Fruit fly (Drosophila melanogaster) whole organism, embryonic: ENCODE results near the gene Gfat2.

Experiments used
- Abd-B ChIP-seq: fragments of 200-800 bp; sonication (Bioruptor generic); optimal IDR thresholded peaks from 2 replicates; lab custom pipeline; 2018; ENCODE audit warnings: missing biosample characterization, mild to moderate bottlenecking, missing genetic modification characterization, moderate library complexity
- Bdp1 ChIP-seq: fragments of 200-800 bp; sonication (Bioruptor generic); optimal IDR thresholded peaks from 3 replicates; lab custom pipeline; 2016; ENCODE audit warnings: missing biosample characterization, missing genetic modification characterization
- Bteb2 ChIP-seq: fragments of 200-800 bp; sonication (Bioruptor generic); optimal IDR thresholded peaks from 2 replicates; lab custom pipeline; 2016; ENCODE audit warnings: missing biosample characterization, missing genetic modification characterization
- CG12071 ChIP-seq: fragments of 200-800 bp; sonication (Bioruptor generic); optimal IDR thresholded peaks from 3 replicates; lab custom pipeline; 2018; ENCODE audit warnings: missing biosample characterization, mild to moderate bottlenecking, missing genetic modification characterization
- CG13287 ChIP-seq: fragments of 200-800 bp; sonication (Bioruptor generic); IDR thresholded peaks from 2 replicates; pipeline ENCODE4 v1.3.6; 2022; ENCODE audit warnings: missing biosample characterization, missing genetic modification characterization; ENCODE audit not compliant: partially characterized antibody
- CG1647 ChIP-seq: fragments of 200-800 bp; sonication (Bioruptor generic); optimal IDR thresholded peaks from 3 replicates; lab custom pipeline; 2016; ENCODE audit warnings: missing biosample characterization, missing genetic modification characterization
- CG17802 ChIP-seq: fragments of 200-800 bp; sonication (Bioruptor generic); optimal IDR thresholded peaks from 2 replicates; lab custom pipeline; 2018; ENCODE audit warnings: missing biosample characterization, mild to moderate bottlenecking, missing genetic modification characterization, moderate library complexity
- CG17829 ChIP-seq: fragments of 200-800 bp; optimal IDR thresholded peaks from 2 replicates; lab custom pipeline; 2019; ENCODE audit warnings: missing biosample characterization, mild to moderate bottlenecking, missing genetic modification characterization, moderate library complexity
- CG2202 ChIP-seq: fragments of 200-800 bp; sonication (Bioruptor generic); optimal IDR thresholded peaks from 2 replicates; lab custom pipeline; 2018; ENCODE audit warnings: missing biosample characterization, mild to moderate bottlenecking, missing genetic modification characterization
- CG2889 ChIP-seq: fragments of 200-800 bp; sonication (Bioruptor generic); IDR thresholded peaks from 3 replicates; pipeline ENCODE4 v1.3.6; 2022; ENCODE audit warnings: missing biosample characterization, missing genetic modification characterization
- CG3163 ChIP-seq: fragments of 200-800 bp; sonication (Bioruptor generic); optimal IDR thresholded peaks from 3 replicates; lab custom pipeline; 2016; ENCODE audit warnings: missing biosample characterization, missing genetic modification characterization
- CG32532 ChIP-seq: fragments of 200-800 bp; sonication (Bioruptor generic); IDR thresholded peaks from 2 replicates; pipeline ENCODE4 v1.3.6; 2022; ENCODE audit warnings: missing biosample characterization, missing genetic modification characterization
- CG6689 ChIP-seq: fragments of 200-800 bp; sonication (Bioruptor generic); IDR thresholded peaks from 2 replicates; pipeline ENCODE4 v1.3.6; 2022; ENCODE audit warnings: missing biosample characterization, missing genetic modification characterization
- CG9609 ChIP-seq: fragments of 200-800 bp; sonication (Bioruptor generic); optimal IDR thresholded peaks from 3 replicates; lab custom pipeline; 2016; ENCODE audit warnings: missing biosample characterization, missing genetic modification characterization
- CG9727 ChIP-seq: fragments of 200-800 bp; sonication (Bioruptor generic); optimal IDR thresholded peaks from 3 replicates; lab custom pipeline; 2017; ENCODE audit warnings: missing biosample characterization, mild to moderate bottlenecking, missing genetic modification characterization
- CG9876 ChIP-seq: fragments of 200-800 bp; sonication (Bioruptor generic); optimal IDR thresholded peaks from 2 replicates; lab custom pipeline; 2016; ENCODE audit warnings: missing biosample characterization, missing genetic modification characterization
- CTCF ChIP-seq: fragments of 200-800 bp; sonication (Bioruptor generic); optimal IDR thresholded peaks from 2 replicates; lab custom pipeline; 2017; ENCODE audit warnings: missing biosample characterization, mild to moderate bottlenecking, missing genetic modification characterization, moderate library complexity
- E2f2 ChIP-seq: fragments of 200-800 bp; sonication (Bioruptor generic); IDR thresholded peaks from 2 replicates; pipeline ENCODE4 v1.3.6; 2022; ENCODE audit warnings: missing biosample characterization, missing genetic modification characterization
- Elba2 ChIP-seq: fragments of 200-800 bp; sonication (Bioruptor generic); optimal IDR thresholded peaks from 3 replicates; lab custom pipeline; 2016; ENCODE audit warnings: missing biosample characterization, missing genetic modification characterization
- Ets65A ChIP-seq: fragments of 200-800 bp; sonication (Bioruptor generic); peaks from one replicate; lab custom pipeline; 2016; ENCODE audit warnings: missing biosample characterization, missing genetic modification characterization
- Fer3 ChIP-seq: fragments of 200-800 bp; sonication (Bioruptor generic); optimal IDR thresholded peaks from 2 replicates; lab custom pipeline; 2018; ENCODE audit warnings: missing biosample characterization, mild to moderate bottlenecking, missing genetic modification characterization, moderate library complexity
- HLH3B ChIP-seq: fragments of 200-800 bp; sonication (Bioruptor generic); IDR thresholded peaks from 2 replicates; pipeline ENCODE4 v1.3.6; 2022; ENCODE audit warnings: missing biosample characterization, missing genetic modification characterization
- Hand ChIP-seq: fragments of 200-800 bp; sonication (Bioruptor generic); optimal IDR thresholded peaks from 2 replicates; lab custom pipeline; 2017; ENCODE audit warnings: mild to moderate bottlenecking, missing biosample characterization, missing genetic modification reagents, missing genetic modification characterization
- Hr51 ChIP-seq, 2 experiments: fragments of 200-800 bp; sonication (Bioruptor generic); optimal IDR thresholded peaks; 2 replicates in 1 of 2; 3 replicates in 1 of 2; lab custom pipeline; 2016 to 2018; ENCODE audit warnings: missing biosample characterization in 2 of 2, missing genetic modification characterization in 2 of 2, mild to moderate bottlenecking in 1 of 2, moderate library complexity in 1 of 2
- Med ChIP-seq: fragments of 200-800 bp; sonication (Bioruptor generic); peaks from one replicate; lab custom pipeline; 2016; ENCODE audit warnings: missing biosample characterization, missing genetic modification characterization, mild to moderate bottlenecking, inconsistent platforms, moderate library complexity
- Opbp ChIP-seq: fragments of 200-800 bp; sonication (Bioruptor generic); IDR thresholded peaks from 3 replicates; pipeline ENCODE4 v1.3.6; 2022; ENCODE audit warnings: missing biosample characterization, missing genetic modification characterization; ENCODE audit not compliant: partially characterized antibody
- Ptx1 ChIP-seq: fragments of 200-800 bp; sonication (Bioruptor generic); IDR thresholded peaks from 2 replicates; pipeline ENCODE4 v1.3.6; 2022; ENCODE audit warnings: missing biosample characterization, missing genetic modification characterization
- Vsx1 ChIP-seq: fragments of 200-800 bp; sonication (Bioruptor generic); optimal IDR thresholded peaks from 2 replicates; lab custom pipeline; 2017; ENCODE audit warnings: missing biosample characterization, mild to moderate bottlenecking, missing genetic modification characterization, missing genetic modification reagents
- Xrp1 ChIP-seq: fragments of 200-800 bp; sonication (Bioruptor generic); IDR thresholded peaks from 2 replicates; pipeline ENCODE4 v1.3.6; 2022; ENCODE audit warnings: missing biosample characterization, missing genetic modification characterization
- abd-A ChIP-seq: fragments of 200-800 bp; sonication (Bioruptor generic); optimal IDR thresholded peaks from 3 replicates; lab custom pipeline; 2019; ENCODE audit warnings: missing biosample characterization, mild to moderate bottlenecking, missing genetic modification characterization, moderate library complexity
- ac ChIP-seq: fragments of 200-800 bp; sonication (Bioruptor generic); optimal IDR thresholded peaks from 3 replicates; lab custom pipeline; 2017; ENCODE audit warnings: missing biosample characterization, mild to moderate bottlenecking, missing genetic modification characterization
- bsh ChIP-seq, 2 experiments: fragments of 200-800 bp; sonication (Bioruptor generic); optimal IDR thresholded peaks; 2 replicates each; lab custom pipeline; 2017 to 2018; ENCODE audit warnings: mild to moderate bottlenecking in 2 of 2, missing biosample characterization in 2 of 2, missing genetic modification characterization in 2 of 2, moderate library complexity in 1 of 2
- chif ChIP-seq, 2 experiments: fragments of 200-800 bp; sonication (Bioruptor generic); optimal IDR thresholded peaks; 3 replicates each; lab custom pipeline; 2016; ENCODE audit warnings: missing biosample characterization in 2 of 2, missing genetic modification characterization in 2 of 2
- chm ChIP-seq: fragments of 200-800 bp; sonication (Bioruptor generic); IDR thresholded peaks from 2 replicates; pipeline ENCODE4 v1.3.6; 2022; ENCODE audit warnings: missing biosample characterization, missing genetic modification characterization
- dysf ChIP-seq: fragments of 200-800 bp; sonication (Bioruptor generic); IDR thresholded peaks from 3 replicates; pipeline ENCODE4 v1.3.6; 2022; ENCODE audit warnings: missing biosample characterization, missing genetic modification characterization
- fd96Cb ChIP-seq: fragments of 200-800 bp; sonication (Bioruptor generic); optimal IDR thresholded peaks from 2 replicates; lab custom pipeline; 2018; ENCODE audit warnings: missing biosample characterization, mild to moderate bottlenecking, missing genetic modification characterization, moderate library complexity
- gem ChIP-seq: fragments of 200-800 bp; sonication (Bioruptor generic); optimal IDR thresholded peaks from 2 replicates; lab custom pipeline; 2019; ENCODE audit warnings: missing biosample characterization, mild to moderate bottlenecking, missing genetic modification characterization, moderate library complexity
- hb ChIP-seq: fragments of 200-800 bp; sonication (Bioruptor generic); IDR thresholded peaks from 3 replicates; pipeline ENCODE4 v1.3.6; 2022; ENCODE audit warnings: missing biosample characterization, missing genetic modification characterization; ENCODE audit not compliant: partially characterized antibody
- inv ChIP-seq: fragments of 200-800 bp; sonication (Bioruptor generic); IDR thresholded peaks from 2 replicates; pipeline ENCODE4 v1.3.6; 2022; ENCODE audit warnings: missing biosample characterization, missing genetic modification characterization; ENCODE audit not compliant: partially characterized antibody
- knrl ChIP-seq: fragments of 200-800 bp; sonication (Bioruptor generic); IDR thresholded peaks from 3 replicates; pipeline ENCODE4 v1.3.6; 2022; ENCODE audit warnings: missing biosample characterization, missing genetic modification characterization; ENCODE audit not compliant: partially characterized antibody
- lola ChIP-seq, 3 experiments: fragments of >200 bp in 2 of 3; fragments of 200-800 bp in 1 of 3; sonication (Bioruptor generic) in 1 of 3; optimal IDR thresholded peaks; 2 replicates each; lab custom pipeline; 2017 to 2019; ENCODE audit warnings: missing biosample characterization in 3 of 3, missing genetic modification characterization in 3 of 3, mild to moderate bottlenecking in 1 of 3, moderate library complexity in 1 of 3
- nmo ChIP-seq: fragments of 200-800 bp; sonication (Bioruptor generic); optimal IDR thresholded peaks from 2 replicates; lab custom pipeline; 2018; ENCODE audit warnings: missing biosample characterization, mild to moderate bottlenecking, missing genetic modification characterization, moderate library complexity
- oc ChIP-seq: fragments of 200-800 bp; sonication (Bioruptor generic); optimal IDR thresholded peaks from 2 replicates; lab custom pipeline; 2018; ENCODE audit warnings: missing biosample characterization, mild to moderate bottlenecking, missing genetic modification characterization, moderate library complexity
- onecut ChIP-seq: fragments of 200-800 bp; sonication (Bioruptor generic); IDR thresholded peaks from 2 replicates; pipeline ENCODE4 v1.3.6; 2022; ENCODE audit warnings: missing biosample characterization, missing genetic modification characterization
- ranshi ChIP-seq: fragments of 200-800 bp; sonication (Bioruptor generic); IDR thresholded peaks from 2 replicates; pipeline ENCODE4 v1.3.6; 2022; ENCODE audit warnings: missing biosample characterization, missing genetic modification characterization
- slou ChIP-seq: fragments of 200-800 bp; sonication (Bioruptor generic); optimal IDR thresholded peaks from 3 replicates; lab custom pipeline; 2016; ENCODE audit warnings: missing biosample characterization, missing genetic modification characterization
- tin ChIP-seq: fragments of 200-800 bp; sonication (Bioruptor generic); optimal IDR thresholded peaks from 3 replicates; lab custom pipeline; 2016; ENCODE audit warnings: missing biosample characterization, missing genetic modification characterization
- trh ChIP-seq: fragments of 200-800 bp; sonication (Bioruptor generic); optimal IDR thresholded peaks from 2 replicates; lab custom pipeline; 2016; ENCODE audit warnings: missing biosample characterization, missing genetic modification characterization
- ttk ChIP-seq: fragments of 200-800 bp; sonication (Bioruptor generic); IDR thresholded peaks from 2 replicates; pipeline ENCODE4 v2.1.2; 2022; ENCODE audit warnings: missing biosample characterization, missing genetic modification characterization
- wor ChIP-seq: fragments of 200-800 bp; sonication (Bioruptor generic); IDR thresholded peaks from 2 replicates; pipeline ENCODE4 v1.3.6; 2022; ENCODE audit warnings: missing biosample characterization, missing genetic modification characterization

The Gfat2 gene

dm6 chr3R:28317151-28317844 is 22.3 kb downstream of the Gfat2 start (continued):
- TF ChIP-seq Vsx1 (GFP tag; lab: Kevin White, UChicago): no peak
- TF ChIP-seq abd-A (tag; lab: Kevin White, UChicago): no peak
- no peak for TF ChIP-seq Elba2 (GFP tag; lab: Kevin White, UChicago)
- TF ChIP-seq dysf (GFP tag; lab: Robert Waterston, UW): 0 out of 3 replicates have a peak, but pooled peaks have one; percentile 12
- TF ChIP-seq fd96Cb: no peak
- TF ChIP-seq Bdp1 (GFP tag; lab: Kevin White, UChicago): no peak
- no peak for TF ChIP-seq trh (GFP tag; lab: Kevin White, UChicago)
- no peak for TF ChIP-seq Xrp1 (GFP tag; lab: Robert Waterston, UW)
- TF ChIP-seq lola (GFP tag; optimal IDR thresholded peaks at IDR 0.05; lab: Kevin White, UChicago): no peak
- peak; percentile 31; the same call in 1 of the 2 replicates for TF ChIP-seq ranshi (GFP tag; lab: Robert Waterston, UW)
- no peak for TF ChIP-seq CG32532 (GFP tag; lab: Robert Waterston, UW)
- TF ChIP-seq Ptx1 (GFP tag; lab: Robert Waterston, UW): peak; percentile 28; the same call in 1 of the 2 replicates
- 0 out of 2 replicates have a peak, but pooled peaks have one; percentile 18 for TF ChIP-seq ttk (GFP tag; lab: Robert Waterston, UW)
- peak; percentile 27 for TF ChIP-seq CG9727 (GFP tag; lab: Kevin White, UChicago)
- TF ChIP-seq oc (tag; lab: Kevin White, UChicago): no peak
- no peak for TF ChIP-seq chif (GFP tag; optimal IDR thresholded peaks at IDR 0.05; lab: Kevin White, UChicago)
- no peak for TF ChIP-seq Abd-B
- TF ChIP-seq CG9609 (GFP tag; lab: Kevin White, UChicago): no peak
- no peak for TF ChIP-seq onecut (GFP tag; lab: Robert Waterston, UW)
- peak in 1 of 2 experiments; percentile 2 for TF ChIP-seq Hr51 (GFP tag; optimal IDR thresholded peaks at IDR 0.05; lab: Kevin White, UChicago)
- peak; percentile 6 for TF ChIP-seq tin (GFP tag; lab: Kevin White, UChicago)
- peak; percentile 63 for TF ChIP-seq Med
- TF ChIP-seq inv (GFP tag; lab: Robert Waterston, UW): no peak
- TF ChIP-seq CG17829 (tag; lab: Kevin White, UChicago): no peak
- no peak for TF ChIP-seq CG9876
- TF ChIP-seq slou (GFP tag; lab: Kevin White, UChicago): no peak
- no peak for TF ChIP-seq CG12071 (GFP tag; lab: Kevin White, UChicago)
- TF ChIP-seq hb (GFP tag; lab: Robert Waterston, UW): no peak
- TF ChIP-seq CG13287 (GFP tag; lab: Robert Waterston, UW): no peak
- TF ChIP-seq Ets65A (GFP tag; lab: Kevin White, UChicago): peak; percentile 42
- TF ChIP-seq wor (GFP tag; lab: Robert Waterston, UW): no peak
- no peak for TF ChIP-seq chm (GFP tag; lab: Robert Waterston, UW)
- no peak for TF ChIP-seq nmo (GFP tag; lab: Kevin White, UChicago)
- TF ChIP-seq CG17802 (tag; lab: Kevin White, UChicago): no peak
- no peak for TF ChIP-seq CG3163
- TF ChIP-seq Opbp (GFP tag; lab: Robert Waterston, UW): no peak
- TF ChIP-seq CG2202 (tag; lab: Kevin White, UChicago): no peak
- TF ChIP-seq CG6689 (GFP tag; lab: Robert Waterston, UW): no peak
- no peak for TF ChIP-seq Bteb2 (GFP tag; lab: Kevin White, UChicago)
- no peak for TF ChIP-seq CG2889 (GFP tag; lab: Robert Waterston, UW)
- TF ChIP-seq gem (tag; lab: Kevin White, UChicago): no peak
- peak; percentile 83 for TF ChIP-seq CTCF (GFP tag; lab: Kevin White, UChicago)
- TF ChIP-seq CG1647 (GFP tag; lab: Kevin White, UChicago): no peak
- no peak for TF ChIP-seq knrl (GFP tag; lab: Robert Waterston, UW)
- 0 out of 2 replicates have a peak, but pooled peaks have one; percentile 12 for TF ChIP-seq HLH3B (GFP tag; lab: Robert Waterston, UW)
- TF ChIP-seq bsh (GFP tag; optimal IDR thresholded peaks at IDR 0.05; lab: Kevin White, UChicago): no peak
- TF ChIP-seq E2f2 (GFP tag; lab: Robert Waterston, UW): no peak
- peak; percentile 37 for TF ChIP-seq Fer3 (tag; lab: Kevin White, UChicago)
- TF ChIP-seq ac (GFP tag; lab: Kevin White, UChicago): no peak
- no peak for TF ChIP-seq Hand (GFP tag; lab: Kevin White, UChicago)
